Fruit fly (Drosophila melanogaster): ENCODE data around the gene ImpL2.
A peak's percentile ranks its signal among the peaks of the same experiment; 100 is the strongest.

The ImpL2 gene

DNA sequence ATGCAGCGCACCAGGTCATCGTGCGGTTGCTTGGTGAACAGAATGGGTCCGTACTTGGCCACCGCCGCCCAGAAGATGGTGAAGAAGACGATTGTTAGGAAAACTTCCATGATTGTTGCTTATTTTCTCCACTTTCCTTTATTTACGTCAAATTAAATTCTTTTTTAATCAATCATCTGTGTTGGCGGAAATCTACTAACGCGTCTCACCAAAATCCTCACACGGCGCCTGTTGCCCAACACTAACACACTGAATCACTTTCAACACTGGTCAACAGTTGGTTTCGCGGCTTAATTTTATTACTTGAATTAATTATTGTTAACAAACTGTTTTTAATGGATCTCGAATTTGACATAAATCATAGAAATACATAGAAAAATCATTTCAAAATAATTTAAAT is 49.3 kb downstream of the ImpL2 start, which contains the start of gene VhaM9.7-c (continued):
- TF ChIP-seq HLH54F (GFP tag; optimal IDR thresholded peaks at IDR 0.05): peak; percentile 52
- TF ChIP-seq CG12155 (GFP tag; optimal IDR thresholded peaks at IDR 0.05): peak; percentile 28
- TF ChIP-seq croc (GFP tag; conservative IDR thresholded peaks at IDR 0.05): no peak
- no peak for TF ChIP-seq CG5245 (GFP tag; optimal IDR thresholded peaks at IDR 0.05)
- peak; percentile 26 for TF ChIP-seq grau (tag; optimal IDR thresholded peaks at IDR 0.05)
- peak; percentile 6 for TF ChIP-seq sqz (GFP tag; optimal IDR thresholded peaks at IDR 0.05)
- TF ChIP-seq CG7556 (GFP tag; optimal IDR thresholded peaks at IDR 0.05): peak; percentile 7
- no peak for TF ChIP-seq Aef1 (GFP tag; IDR thresholded peaks at IDR 0.05)
- peak; percentile 53 for TF ChIP-seq Xbp1 (GFP tag; optimal IDR thresholded peaks at IDR 0.05)
- TF ChIP-seq YL-1 (GFP tag; optimal IDR thresholded peaks at IDR 0.05): peak; percentile 53
- TF ChIP-seq Myb (GFP tag; optimal IDR thresholded peaks at IDR 0.05): peak; percentile 67
- TF ChIP-seq Opbp (GFP tag; IDR thresholded peaks at IDR 0.05; ENCODE audit: partially characterized antibody): 0 out of 3 replicates have a peak, but pooled peaks have one; percentile 29
- no peak for TF ChIP-seq CG10321 (GFP tag; IDR thresholded peaks at IDR 0.05)
- peak; percentile 81 for TF ChIP-seq CG4617 (GFP tag; optimal IDR thresholded peaks at IDR 0.05; ENCODE audit: borderline replicate concordance)
- TF ChIP-seq CG13123 (GFP tag; optimal IDR thresholded peaks at IDR 0.05): no peak
- TF ChIP-seq shn (GFP tag; optimal IDR thresholded peaks at IDR 0.05): peak; percentile 40
- no peak for TF ChIP-seq tna (GFP tag; IDR thresholded peaks at IDR 0.05; ENCODE audit: partially characterized antibody)
- TF ChIP-seq Spps (tag; optimal IDR thresholded peaks at IDR 0.05): no peak
- TF ChIP-seq Fer3 (tag; optimal IDR thresholded peaks at IDR 0.05): peak; percentile 22
- no peak for TF ChIP-seq Doc2 (GFP tag; IDR thresholded peaks at IDR 0.05)
- TF ChIP-seq Trl (optimal IDR thresholded peaks at IDR 0.05): no peak
- TF ChIP-seq Trl (GFP tag; optimal IDR thresholded peaks at IDR 0.05): peak; percentile 22
- TF ChIP-seq Pdp1 (GFP tag; optimal IDR thresholded peaks at IDR 0.05): peak; percentile 29 to 50
- no peak for TF ChIP-seq MTF-1 (GFP tag; optimal IDR thresholded peaks at IDR 0.05; ENCODE audit: borderline replicate concordance)
- peak; percentile 3 for TF ChIP-seq kah (GFP tag; optimal IDR thresholded peaks at IDR 0.05)
- TF ChIP-seq NC2β (GFP tag; optimal IDR thresholded peaks at IDR 0.05): peak; percentile 25
- TF ChIP-seq Neu2 (GFP tag; optimal IDR thresholded peaks at IDR 0.05; ENCODE audit: borderline replicate concordance): no peak
- peak; percentile 10 for TF ChIP-seq ems (GFP tag; optimal IDR thresholded peaks at IDR 0.05)
- peak; percentile 2 for TF ChIP-seq Camta (GFP tag; optimal IDR thresholded peaks at IDR 0.05)
- TF ChIP-seq vfl (GFP tag; optimal IDR thresholded peaks at IDR 0.05): peak; percentile 44
- no peak for TF ChIP-seq CG12071 (GFP tag; optimal IDR thresholded peaks at IDR 0.05)
- peak; percentile 25 for TF ChIP-seq her (GFP tag; optimal IDR thresholded peaks at IDR 0.05)
- TF ChIP-seq pfk (GFP tag; optimal IDR thresholded peaks at IDR 0.05): no peak
- no peak for TF ChIP-seq twi (tag; optimal IDR thresholded peaks at IDR 0.05)
- peak; percentile 45; the same call in 1 of the 3 replicates for TF ChIP-seq otp (GFP tag; IDR thresholded peaks at IDR 0.05)
- TF ChIP-seq Max (GFP tag; optimal IDR thresholded peaks at IDR 0.05): peak; percentile 34
- TF ChIP-seq emc (GFP tag; optimal IDR thresholded peaks at IDR 0.05): peak; percentile 51
- TF ChIP-seq vvl (GFP tag; IDR thresholded peaks at IDR 0.05): peak; percentile 65
- TF ChIP-seq tio (GFP tag; optimal IDR thresholded peaks at IDR 0.05): no peak
- TF ChIP-seq CG12659 (GFP tag; optimal IDR thresholded peaks at IDR 0.05): peak; percentile 55
- peak; percentile 96 for TF ChIP-seq CG10267 (tag; optimal IDR thresholded peaks at IDR 0.05)
- TF ChIP-seq oc (tag; optimal IDR thresholded peaks at IDR 0.05): no peak
- peak; percentile 28 for TF ChIP-seq CG12744 (GFP tag; optimal IDR thresholded peaks at IDR 0.05)
- peak; percentile 46 for TF ChIP-seq CG14710 (tag; optimal IDR thresholded peaks at IDR 0.05)
- TF ChIP-seq Mad (GFP tag; optimal IDR thresholded peaks at IDR 0.05): peak; percentile 11
- TF ChIP-seq Lhr (GFP tag; optimal IDR thresholded peaks at IDR 0.05): peak; percentile 17
- peak; percentile 26 for TF ChIP-seq Side (GFP tag; optimal IDR thresholded peaks at IDR 0.05)
- peak; percentile 40 for TF ChIP-seq maf-S (GFP tag; optimal IDR thresholded peaks at IDR 0.05)
- no peak for TF ChIP-seq jigr1 (GFP tag; IDR thresholded peaks at IDR 0.05)
- TF ChIP-seq zen (tag; optimal IDR thresholded peaks at IDR 0.05): peak; percentile 37
- peak; percentile 15 for TF ChIP-seq Meics (GFP tag; optimal IDR thresholded peaks at IDR 0.05)

Data from whole organism, embryonic.